Fruit fly (Drosophila melanogaster): Measurements from ENCODE around the gene CG13078.

CG13078 gene

DNA sequence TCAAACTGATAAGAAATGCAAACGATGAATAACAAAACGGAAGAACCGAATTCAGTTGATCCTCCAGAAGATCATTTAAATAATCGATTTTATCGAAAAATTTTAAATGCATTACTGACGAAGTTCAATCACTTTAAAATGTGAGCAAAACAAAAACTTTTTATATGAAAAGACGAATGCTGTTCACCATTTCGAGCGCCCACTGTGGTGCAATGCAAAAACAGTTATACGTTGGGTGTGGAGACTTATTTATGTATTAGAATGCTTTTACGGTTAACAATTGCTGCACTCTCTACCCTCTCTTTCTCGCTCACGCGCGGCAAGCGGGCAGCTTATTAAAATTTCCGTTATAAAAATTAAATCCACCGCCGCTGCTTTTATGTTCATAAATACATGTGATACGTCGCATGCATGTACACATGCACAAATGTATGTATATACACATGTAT, 7.1 kb downstream of the CG13078 start (continued):
- peak; percentile 49 for TF ChIP-seq lz (GFP tag; optimal IDR thresholded peaks at IDR 0.05)
- no peak for TF ChIP-seq CG16779 (tag; optimal IDR thresholded peaks at IDR 0.05)
- peak; percentile 28 for TF ChIP-seq CG10669 (GFP tag; optimal IDR thresholded peaks at IDR 0.05)
- TF ChIP-seq Sox15 (GFP tag; optimal IDR thresholded peaks at IDR 0.05): no peak
- no peak for TF ChIP-seq Eip75B (GFP tag; optimal IDR thresholded peaks at IDR 0.05)
- TF ChIP-seq CG10631 (GFP tag; optimal IDR thresholded peaks at IDR 0.05): peak; percentile 33
- peak; percentile 54 for TF ChIP-seq OdsH (GFP tag; optimal IDR thresholded peaks at IDR 0.05)
- TF ChIP-seq cyc (GFP tag; optimal IDR thresholded peaks at IDR 0.05): peak; percentile 27
- peak; percentile 31 for TF ChIP-seq net (GFP tag; optimal IDR thresholded peaks at IDR 0.05)
- no peak for TF ChIP-seq Ets96B (tag; optimal IDR thresholded peaks at IDR 0.05)
- peak; percentile 90 for TF ChIP-seq svp (GFP tag)
- TF ChIP-seq fd59A (GFP tag; optimal IDR thresholded peaks at IDR 0.05): no peak
- TF ChIP-seq pdm3 (GFP tag; optimal IDR thresholded peaks at IDR 0.05): peak; percentile 54
- peak; percentile 73 for TF ChIP-seq Hr4 (GFP tag; optimal IDR thresholded peaks at IDR 0.05)
- no peak for TF ChIP-seq Sox14 (GFP tag; optimal IDR thresholded peaks at IDR 0.05)
- no peak for TF ChIP-seq fkh (GFP tag; optimal IDR thresholded peaks at IDR 0.05)
- no peak for TF ChIP-seq ss (GFP tag; optimal IDR thresholded peaks at IDR 0.05)

DNA sequence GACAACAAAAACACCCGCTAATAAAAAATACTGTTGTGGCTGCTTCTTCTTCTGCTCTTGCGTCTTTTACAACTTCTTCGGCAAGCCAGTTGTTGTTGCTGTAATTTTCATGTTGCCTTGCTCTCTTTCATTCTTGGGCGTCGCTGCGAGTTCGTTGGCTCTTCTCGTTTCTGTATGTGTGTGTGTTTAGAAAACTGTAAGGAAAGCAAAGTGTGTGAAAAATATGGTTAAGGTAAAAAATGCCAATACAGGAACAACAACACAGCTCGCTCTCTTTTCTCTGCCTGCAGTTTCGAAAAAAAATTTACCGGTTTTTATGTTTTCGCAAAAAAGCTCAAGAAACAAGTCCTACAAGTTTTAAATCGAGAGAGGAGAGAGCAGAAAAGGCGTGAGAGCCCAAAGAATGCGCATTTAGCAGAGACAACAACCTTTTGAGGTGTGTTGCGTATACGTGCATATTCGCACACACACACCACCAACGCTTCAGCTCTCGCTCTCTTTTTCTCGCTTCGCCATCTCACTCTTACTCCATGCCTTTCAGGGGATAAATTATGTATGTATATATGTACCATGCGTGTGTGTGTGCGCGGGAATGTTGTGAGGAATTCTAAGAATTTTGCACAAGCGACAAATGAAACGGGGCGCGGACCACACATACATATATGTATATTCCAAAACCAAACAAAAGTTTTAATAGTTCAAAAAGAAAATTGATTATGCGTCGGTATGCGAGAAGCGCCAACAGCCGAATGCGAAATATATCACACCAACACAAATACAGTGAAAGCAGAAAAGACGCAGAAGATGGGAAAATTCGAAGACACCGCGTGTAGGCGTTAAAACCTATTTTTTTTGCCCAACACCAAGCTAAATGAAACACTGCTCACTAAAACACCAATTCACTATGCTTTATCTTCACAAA, 8.1 kb downstream of the CG13078 start:
- TF ChIP-seq Blimp-1 (GFP tag; optimal IDR thresholded peaks at IDR 0.05): no peak
- TF ChIP-seq salr (GFP tag; optimal IDR thresholded peaks at IDR 0.05): peak in 1 of 2 experiments; percentile 24
- TF ChIP-seq CG3032 (tag; optimal IDR thresholded peaks at IDR 0.05): peak; percentile 1
- peak; percentile 70 for TF ChIP-seq Lpt (GFP tag; optimal IDR thresholded peaks at IDR 0.05)
- TF ChIP-seq fkh (GFP tag; optimal IDR thresholded peaks at IDR 0.05): no peak
- peak; percentile 2 for TF ChIP-seq CG9139 (GFP tag; optimal IDR thresholded peaks at IDR 0.05)
- TF ChIP-seq Sox14 (GFP tag; optimal IDR thresholded peaks at IDR 0.05): peak; percentile 55
- no peak for TF ChIP-seq Eip75B (GFP tag; optimal IDR thresholded peaks at IDR 0.05)
- TF ChIP-seq pdm3 (GFP tag; optimal IDR thresholded peaks at IDR 0.05): no peak
- TF ChIP-seq CG6163 (GFP tag; IDR thresholded peaks at IDR 0.05): peak; percentile 27; the same call in 1 of the 3 replicates
- peak in 1 of 2 experiments; percentile 39 for TF ChIP-seq ss (GFP tag; optimal IDR thresholded peaks at IDR 0.05)
- peak; percentile 9; the same call in 1 of the 2 replicates for TF ChIP-seq CG15336 (GFP tag; IDR thresholded peaks at IDR 0.05)
- TF ChIP-seq net (GFP tag; optimal IDR thresholded peaks at IDR 0.05): no peak
- TF ChIP-seq esn (GFP tag; optimal IDR thresholded peaks at IDR 0.05): peak; percentile 2
- peak; percentile 84 for TF ChIP-seq svp (GFP tag)
- peak; percentile 25 for TF ChIP-seq dsx (GFP tag; optimal IDR thresholded peaks at IDR 0.05; ENCODE audit: poor library complexity, severe bottlenecking)
- TF ChIP-seq CG1621 (tag; optimal IDR thresholded peaks at IDR 0.05): no peak
- TF ChIP-seq Met (GFP tag; optimal IDR thresholded peaks at IDR 0.05): peak; percentile 1
- peak; percentile 32 for TF ChIP-seq vri (GFP tag; optimal IDR thresholded peaks at IDR 0.05)

DNA sequence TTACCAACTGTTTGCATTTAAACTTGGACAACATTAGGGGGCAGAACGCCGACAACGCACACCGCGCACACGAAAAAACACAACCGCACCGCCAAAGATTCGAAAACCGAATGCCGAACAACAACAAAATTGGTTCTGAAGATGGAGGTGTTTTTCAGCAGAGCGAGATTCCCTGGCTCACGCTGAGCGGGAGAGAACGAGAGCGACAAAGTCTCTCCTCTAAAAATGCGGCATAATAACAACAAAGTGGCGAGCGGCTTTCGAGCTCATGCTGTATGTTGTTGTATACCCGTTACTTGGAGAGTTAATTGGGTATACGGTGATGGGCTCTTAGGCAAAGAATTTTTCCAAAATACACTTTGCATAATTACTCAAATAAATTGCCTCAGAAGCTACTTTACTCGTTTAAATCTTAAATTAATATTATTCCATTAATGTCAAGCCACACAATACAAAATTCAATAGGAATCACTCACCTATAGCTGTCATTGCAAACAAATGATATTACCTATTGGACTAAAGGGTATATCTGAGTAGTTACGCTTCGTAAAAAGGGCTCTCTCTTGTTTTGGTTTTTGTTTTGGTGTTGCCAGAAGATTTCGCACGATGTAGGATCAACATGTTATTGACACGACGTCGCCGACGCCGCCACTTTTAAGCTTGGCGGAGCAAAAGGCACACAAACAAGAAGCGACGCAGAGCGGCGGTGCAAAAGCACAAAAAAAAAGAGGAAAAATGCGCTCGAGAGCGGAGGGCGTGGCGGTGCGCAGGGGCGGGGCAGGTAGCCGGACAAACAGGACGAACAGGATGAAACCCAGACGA, 9.0 kb downstream of the CG13078 start:
- TF ChIP-seq CG10631 (GFP tag; optimal IDR thresholded peaks at IDR 0.05) (peak; percentile 93), fd59A (GFP tag; optimal IDR thresholded peaks at IDR 0.05) (peak; percentile 93), Met (GFP tag; optimal IDR thresholded peaks at IDR 0.05) (peak; percentile 97), svp (GFP tag) (peak; percentile 98), CG10669 (GFP tag; optimal IDR thresholded peaks at IDR 0.05) (peak; percentile 93), topi (GFP tag; optimal IDR thresholded peaks at IDR 0.05) (peak; percentile 96), CG9139 (GFP tag; optimal IDR thresholded peaks at IDR 0.05) (peak; percentile 84), CG6163 (GFP tag; IDR thresholded peaks at IDR 0.05) (peak; percentile 74), eg (GFP tag; IDR thresholded peaks at IDR 0.05) (peak; percentile 73), Eip93F (GFP tag; optimal IDR thresholded peaks at IDR 0.05) (peak; percentile 90), Blimp-1 (GFP tag; optimal IDR thresholded peaks at IDR 0.05) (peak; percentile 81), cyc (GFP tag; optimal IDR thresholded peaks at IDR 0.05) (peak; percentile 91), Sox14 (GFP tag; optimal IDR thresholded peaks at IDR 0.05) (peak; percentile 96), CG11902 (GFP tag; optimal IDR thresholded peaks at IDR 0.05) (peak; percentile 86), Smox (GFP tag; optimal IDR thresholded peaks at IDR 0.05) (peak; percentile 93), vri (GFP tag; optimal IDR thresholded peaks at IDR 0.05) (peak; percentile 89), CG7368 (GFP tag; optimal IDR thresholded peaks at IDR 0.05) (peak; percentile 82), CG6276 (GFP tag; optimal IDR thresholded peaks at IDR 0.05) (peak; percentile 88), dac (GFP tag; optimal IDR thresholded peaks at IDR 0.05) (peak; percentile 85), CG31627 (GFP tag; optimal IDR thresholded peaks at IDR 0.05) (peak; percentile 94), CG15336 (GFP tag; IDR thresholded peaks at IDR 0.05) (peak; percentile 88), CG6808 (GFP tag; optimal IDR thresholded peaks at IDR 0.05) (peak; percentile 92), fkh (GFP tag; optimal IDR thresholded peaks at IDR 0.05) (peak; percentile 59), pdm3 (GFP tag; optimal IDR thresholded peaks at IDR 0.05) (peak; percentile 96), Hr39 (GFP tag; optimal IDR thresholded peaks at IDR 0.05) (peak; percentile 94), lz (GFP tag; optimal IDR thresholded peaks at IDR 0.05) (peak; percentile 95), Lpt (GFP tag; optimal IDR thresholded peaks at IDR 0.05) (peak; percentile 94)

Data from whole organism, prepupa.